Worm (Caenorhabditis elegans) whole organism, midembryonic: ENCODE data around the gene rab-3.

ENCODE experiments used
- T22C8.4 ChIP-seq: fragments of 200-800 bp; sonication (Bioruptor generic); IDR thresholded peaks from 2 replicates; pipeline ENCODE4 v1.3.6; 2022; ENCODE audit warnings: missing genetic modification characterization, missing compliant biosample characterization
- cog-1 ChIP-seq: sonication (generic microtip); optimal IDR thresholded peaks from 2 replicates; lab custom pipeline; 2016; ENCODE audit warnings: missing genetic modification characterization, missing compliant biosample characterization
- flt-1 ChIP-seq: fragments of 200-800 bp; sonication (Bioruptor generic); IDR thresholded peaks from 2 replicates; pipeline ENCODE4 v1.3.6; 2022; ENCODE audit warnings: missing genetic modification characterization, missing compliant biosample characterization
- klf-2 ChIP-seq: fragments of 200-800 bp; sonication (Bioruptor generic); conservative IDR thresholded peaks from 2 replicates; pipeline ENCODE4 v1.3.6; 2022; ENCODE audit warnings: missing genetic modification reagents, missing genetic modification characterization, missing compliant biosample characterization
- med-1 ChIP-seq: sonication (generic microtip); optimal IDR thresholded peaks from 2 replicates; lab custom pipeline; 2017; ENCODE audit warnings: missing genetic modification characterization, mild to moderate bottlenecking, missing compliant biosample characterization, antibody characterized with exemption, missing genetic modification reagents; ENCODE audit not compliant: insufficient read depth
- ref-1 ChIP-seq: fragments of 200-800 bp; sonication (Bioruptor generic); conservative IDR thresholded peaks from 2 replicates; pipeline ENCODE4 v1.3.6; 2022; ENCODE audit warnings: missing genetic modification reagents, missing genetic modification characterization, missing compliant biosample characterization
- tab-1 ChIP-seq: fragments of 200-800 bp; sonication (Bioruptor generic); IDR thresholded peaks from 2 replicates; pipeline ENCODE4 v1.3.6; 2022; ENCODE audit warnings: missing genetic modification characterization, missing compliant biosample characterization
- ztf-23 ChIP-seq: fragments of 200-800 bp; sonication (Bioruptor generic); IDR thresholded peaks from 2 replicates; pipeline ENCODE4 v1.3.6; 2022; ENCODE audit warnings: missing genetic modification reagents, missing genetic modification characterization, missing compliant biosample characterization
- ztf-29 ChIP-seq: fragments of 200-800 bp; sonication (Bioruptor generic); IDR thresholded peaks from 2 replicates; pipeline ENCODE4 v1.3.6; 2022; ENCODE audit warnings: missing genetic modification reagents, missing genetic modification characterization, missing compliant biosample characterization

DNA sequence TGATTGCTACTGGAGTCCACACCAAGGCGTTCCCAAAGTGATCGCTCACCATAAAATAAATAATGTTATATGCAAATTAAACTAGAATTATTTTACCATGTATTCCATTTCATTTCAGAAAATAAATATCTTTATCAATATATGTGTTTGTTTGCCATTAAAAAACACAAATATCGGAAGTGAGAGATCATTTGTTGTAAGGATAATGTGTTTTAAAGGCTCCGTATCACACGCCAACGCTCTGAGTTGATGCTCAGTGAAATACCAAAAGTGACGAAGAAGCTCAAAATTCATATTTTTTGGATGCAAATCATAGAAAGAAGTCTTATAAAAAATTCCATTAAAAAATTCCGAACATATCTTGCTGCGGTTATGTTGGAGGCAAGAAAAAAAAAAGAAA lies 31.4 kb downstream of the rab-3 start:
- no peak for TF ChIP-seq ref-1 (GFP tag; lab: Robert Waterston, UW)
- no peak for TF ChIP-seq cog-1
- TF ChIP-seq ztf-29 (GFP tag; lab: Robert Waterston, UW): no peak
- no peak for TF ChIP-seq flt-1 (GFP tag; lab: Robert Waterston, UW)
- no peak for TF ChIP-seq med-1 (GFP tag; lab: Kevin White, UChicago)
- TF ChIP-seq T22C8.4: no peak
- no peak for TF ChIP-seq klf-2 (GFP tag; lab: Robert Waterston, UW)
- TF ChIP-seq tab-1 (GFP tag; lab: Robert Waterston, UW): no peak
- no peak for TF ChIP-seq ztf-23
